Fruit fly (Drosophila melanogaster) whole organism, embryonic: ENCODE measurements around the gene melt.
A peak's percentile ranks its signal among the peaks of the same experiment; 100 is the strongest.

Experiments used
- B-H2 ChIP-seq: fragments of 200-800 bp; sonication (Bioruptor generic); optimal IDR thresholded peaks from 2 replicates; lab custom pipeline; 2018; ENCODE audit warnings: missing biosample characterization, mild to moderate bottlenecking, missing genetic modification characterization
- BEAF-32 ChIP-seq: fragments of 200-800 bp; sonication (Bioruptor generic); optimal IDR thresholded peaks from 3 replicates; lab custom pipeline; 2017; ENCODE audit warnings: missing biosample characterization, missing genetic modification characterization, mild to moderate bottlenecking, moderate library complexity, missing genetic modification reagents
- CG10209 ChIP-seq: fragments of 200-800 bp; sonication (Bioruptor generic); optimal IDR thresholded peaks from 3 replicates; lab custom pipeline; 2017; ENCODE audit warnings: missing biosample characterization, mild to moderate bottlenecking, missing genetic modification characterization, missing genetic modification reagents
- CG10366 ChIP-seq: fragments of 200-800 bp; sonication (Bioruptor generic); IDR thresholded peaks from 2 replicates; pipeline ENCODE4 v1.3.6; 2022; ENCODE audit warnings: missing biosample characterization, missing genetic modification characterization
- CG11723 ChIP-seq: fragments of 200-800 bp; sonication (Bioruptor generic); optimal IDR thresholded peaks from 2 replicates; lab custom pipeline; 2017; ENCODE audit warnings: missing biosample characterization, mild to moderate bottlenecking, missing genetic modification characterization
- CG12769 ChIP-seq: fragments of 200-800 bp; sonication (Bioruptor generic); optimal IDR thresholded peaks from 2 replicates; lab custom pipeline; 2019; ENCODE audit warnings: missing biosample characterization, mild to moderate bottlenecking, missing genetic modification characterization, moderate library complexity
- CG15514 ChIP-seq: fragments of 200-800 bp; sonication (Bioruptor generic); optimal IDR thresholded peaks from 3 replicates; lab custom pipeline; 2017; ENCODE audit warnings: missing biosample characterization, missing genetic modification characterization, mild to moderate bottlenecking, moderate library complexity, missing genetic modification reagents
- CG18476 ChIP-seq: fragments of 200-800 bp; sonication (Bioruptor generic); optimal IDR thresholded peaks from 2 replicates; lab custom pipeline; 2016; ENCODE audit warnings: missing biosample characterization, mild to moderate bottlenecking, missing genetic modification characterization
- CG30020 ChIP-seq: fragments of 200-800 bp; optimal IDR thresholded peaks from 2 replicates; lab custom pipeline; 2019; ENCODE audit warnings: missing biosample characterization, mild to moderate bottlenecking, missing genetic modification characterization, moderate library complexity
- CG30403 ChIP-seq: fragments of 200-800 bp; sonication (Bioruptor generic); optimal IDR thresholded peaks from 3 replicates; lab custom pipeline; 2016; ENCODE audit warnings: missing biosample characterization, missing genetic modification characterization
- CG34224 ChIP-seq: fragments of 200-800 bp; sonication (Bioruptor generic); IDR thresholded peaks from 3 replicates; pipeline ENCODE4 v1.3.6; 2022; ENCODE audit warnings: missing biosample characterization, missing genetic modification characterization; ENCODE audit not compliant: partially characterized antibody
- CG42726 ChIP-seq: fragments of 200-800 bp; sonication (Bioruptor generic); IDR thresholded peaks from 2 replicates; pipeline ENCODE4 v1.3.6; 2022; ENCODE audit warnings: missing biosample characterization, missing genetic modification characterization; ENCODE audit not compliant: partially characterized antibody
- CG4617 ChIP-seq: fragments of 200-800 bp; sonication (Bioruptor generic); optimal IDR thresholded peaks from 3 replicates; lab custom pipeline; 2016; ENCODE audit warnings: missing biosample characterization, missing genetic modification characterization, borderline replicate concordance
- CG5180 ChIP-seq: fragments of 200-800 bp; sonication (Bioruptor generic); optimal IDR thresholded peaks from 3 replicates; lab custom pipeline; 2017; ENCODE audit warnings: missing biosample characterization, missing genetic modification characterization, mild to moderate bottlenecking, moderate library complexity, missing genetic modification reagents
- CG5245 ChIP-seq: fragments of 200-800 bp; sonication (Bioruptor generic); optimal IDR thresholded peaks from 3 replicates; lab custom pipeline; 2016; ENCODE audit warnings: missing biosample characterization, missing genetic modification characterization
- CG6254 ChIP-seq: fragments of 200-800 bp; sonication (Bioruptor generic); optimal IDR thresholded peaks from 3 replicates; lab custom pipeline; 2017; ENCODE audit warnings: mild to moderate bottlenecking, missing biosample characterization, missing genetic modification reagents, missing genetic modification characterization
- CG6765 ChIP-seq: fragments of 200-800 bp; sonication (Bioruptor generic); optimal IDR thresholded peaks from 3 replicates; lab custom pipeline; 2017; ENCODE audit warnings: missing biosample characterization, mild to moderate bottlenecking, missing genetic modification characterization
- CG8924 ChIP-seq: fragments of 200-800 bp; optimal IDR thresholded peaks from 3 replicates; lab custom pipeline; 2019; ENCODE audit warnings: missing biosample characterization, mild to moderate bottlenecking, missing genetic modification characterization, moderate library complexity
- CoRest ChIP-seq: fragments of 200-800 bp; sonication (Bioruptor generic); optimal IDR thresholded peaks from 3 replicates; lab custom pipeline; 2018; ENCODE audit warnings: missing biosample characterization, mild to moderate bottlenecking, missing genetic modification characterization, moderate library complexity
- E2f2 ChIP-seq: fragments of 200-800 bp; sonication (Bioruptor generic); IDR thresholded peaks from 2 replicates; pipeline ENCODE4 v1.3.6; 2022; ENCODE audit warnings: missing biosample characterization, missing genetic modification characterization
- HLH4C ChIP-seq: fragments of 200-800 bp; sonication (Bioruptor generic); IDR thresholded peaks from 3 replicates; pipeline ENCODE4 v1.3.6; 2022; ENCODE audit warnings: missing biosample characterization, missing genetic modification characterization; ENCODE audit not compliant: partially characterized antibody
- Meics ChIP-seq: fragments of 200-800 bp; sonication (Bioruptor generic); optimal IDR thresholded peaks from 2 replicates; lab custom pipeline; 2017; ENCODE audit warnings: missing biosample characterization, mild to moderate bottlenecking, missing genetic modification characterization
- Nf-YB ChIP-seq: fragments of 200-800 bp; sonication (Bioruptor generic); optimal IDR thresholded peaks from 3 replicates; lab custom pipeline; 2019; ENCODE audit warnings: missing biosample characterization, mild to moderate bottlenecking, missing genetic modification characterization, moderate library complexity
- Nf-YC ChIP-seq: fragments of 200-800 bp; optimal IDR thresholded peaks from 3 replicates; lab custom pipeline; 2019; ENCODE audit warnings: missing biosample characterization, mild to moderate bottlenecking, missing genetic modification characterization, moderate library complexity
- Pdp1 ChIP-seq, 2 experiments: fragments of 200-800 bp; sonication (Bioruptor generic); optimal IDR thresholded peaks; 3 replicates each; lab custom pipeline; 2016; ENCODE audit warnings: missing biosample characterization in 2 of 2, missing genetic modification characterization in 2 of 2, mild to moderate bottlenecking in 1 of 2, moderate library complexity in 1 of 2
- Rfx ChIP-seq: fragments of 200-800 bp; sonication (Bioruptor generic); IDR thresholded peaks from 2 replicates; pipeline ENCODE4 v1.3.6; 2022; ENCODE audit warnings: missing biosample characterization, missing genetic modification characterization
- amos ChIP-seq: fragments of 200-800 bp; sonication (Bioruptor generic); IDR thresholded peaks from 2 replicates; pipeline ENCODE4 v1.3.6; 2022; ENCODE audit warnings: missing biosample characterization, missing genetic modification characterization; ENCODE audit not compliant: partially characterized antibody
- aop ChIP-seq: fragments of 200-800 bp; sonication (Bioruptor generic); IDR thresholded peaks from 2 replicates; pipeline ENCODE4 v1.3.6; 2022; ENCODE audit warnings: missing biosample characterization, missing genetic modification characterization
- ap ChIP-seq: fragments of 200-800 bp; sonication (Bioruptor generic); IDR thresholded peaks from 2 replicates; pipeline ENCODE4 v1.3.6; 2022; ENCODE audit warnings: missing biosample characterization, missing genetic modification characterization
- bcd ChIP-seq: fragments of 200-800 bp; sonication (Bioruptor generic); optimal IDR thresholded peaks from 2 replicates; lab custom pipeline; 2017; ENCODE audit warnings: missing biosample characterization, mild to moderate bottlenecking, missing genetic modification characterization
- bigmax ChIP-seq: fragments of 200-800 bp; sonication (Bioruptor generic); optimal IDR thresholded peaks from 2 replicates; lab custom pipeline; 2018; ENCODE audit warnings: missing biosample characterization, mild to moderate bottlenecking, missing genetic modification characterization
- bowl ChIP-seq: fragments of 200-800 bp; sonication (Bioruptor generic); IDR thresholded peaks from 2 replicates; pipeline ENCODE4 v1.3.6; 2022; ENCODE audit warnings: missing biosample characterization, missing genetic modification characterization
- bsh ChIP-seq, 2 experiments: fragments of 200-800 bp; sonication (Bioruptor generic); optimal IDR thresholded peaks; 2 replicates each; lab custom pipeline; 2017 to 2018; ENCODE audit warnings: mild to moderate bottlenecking in 2 of 2, missing biosample characterization in 2 of 2, missing genetic modification characterization in 2 of 2, moderate library complexity in 1 of 2
- cad ChIP-seq: fragments of >200 bp; optimal IDR thresholded peaks from 2 replicates; lab custom pipeline; 2017; ENCODE audit warnings: missing biosample characterization, missing genetic modification characterization
- chn ChIP-seq: fragments of 200-800 bp; sonication (Bioruptor generic); optimal IDR thresholded peaks from 2 replicates; lab custom pipeline; 2016; ENCODE audit warnings: missing biosample characterization, missing genetic modification characterization
- ci ChIP-seq: fragments of 200-800 bp; sonication (Bioruptor generic); IDR thresholded peaks from 3 replicates; pipeline ENCODE4 v1.3.6; 2022; ENCODE audit warnings: missing biosample characterization, missing genetic modification characterization
- da ChIP-seq: fragments of 200-800 bp; sonication (Bioruptor generic); optimal IDR thresholded peaks from 2 replicates; lab custom pipeline; 2016; ENCODE audit warnings: missing biosample characterization, missing genetic modification characterization
- danr ChIP-seq: fragments of 200-800 bp; sonication (Bioruptor generic); IDR thresholded peaks from 2 replicates; pipeline ENCODE4 v1.3.6; 2022; ENCODE audit warnings: missing biosample characterization, missing genetic modification characterization
- emc ChIP-seq: fragments of 200-800 bp; sonication (Bioruptor generic); optimal IDR thresholded peaks from 2 replicates; lab custom pipeline; 2016; ENCODE audit warnings: missing biosample characterization, missing genetic modification characterization
- gfzf ChIP-seq: fragments of 200-800 bp; sonication (Bioruptor generic); optimal IDR thresholded peaks from 2 replicates; lab custom pipeline; 2016; ENCODE audit warnings: missing biosample characterization, mild to moderate bottlenecking, missing genetic modification characterization, moderate library complexity
- ham ChIP-seq: fragments of 200-800 bp; sonication (Bioruptor generic); IDR thresholded peaks from 2 replicates; pipeline ENCODE4 v1.3.6; 2022; ENCODE audit warnings: missing biosample characterization, missing genetic modification characterization
- her ChIP-seq: fragments of 200-800 bp; sonication (Bioruptor generic); optimal IDR thresholded peaks from 2 replicates; lab custom pipeline; 2016; ENCODE audit warnings: missing biosample characterization, missing genetic modification characterization
- klu ChIP-seq: fragments of 200-800 bp; sonication (Bioruptor generic); IDR thresholded peaks from 2 replicates; pipeline ENCODE4 v1.3.6; 2022; ENCODE audit warnings: missing biosample characterization, missing genetic modification characterization
- lov ChIP-seq, 2 experiments: fragments of 200-800 bp in 1 of 2; fragments of >200 bp in 1 of 2; sonication (Bioruptor generic) in 1 of 2; IDR thresholded peaks in 1 of 2; optimal IDR thresholded peaks in 1 of 2; 2 replicates in 1 of 2; 3 replicates in 1 of 2; pipeline versions ENCODE4 v1.3.6 to Lab custom; 2017 to 2022; ENCODE audit warnings: missing biosample characterization in 1 of 2, missing genetic modification characterization in 1 of 2
- maf-S ChIP-seq: fragments of 200-800 bp; sonication (Bioruptor generic); optimal IDR thresholded peaks from 2 replicates; lab custom pipeline; 2016; ENCODE audit warnings: missing biosample characterization, missing genetic modification characterization
- mirr ChIP-seq: fragments of 200-800 bp; sonication (Bioruptor generic); optimal IDR thresholded peaks from 3 replicates; lab custom pipeline; 2018; ENCODE audit warnings: missing biosample characterization, mild to moderate bottlenecking, missing genetic modification characterization
- pnt ChIP-seq: fragments of 200-800 bp; sonication (Bioruptor generic); optimal IDR thresholded peaks from 3 replicates; lab custom pipeline; 2016; ENCODE audit warnings: missing biosample characterization, missing genetic modification characterization
- schlank ChIP-seq: fragments of 200-800 bp; sonication (Bioruptor generic); optimal IDR thresholded peaks from 2 replicates; lab custom pipeline; 2018; ENCODE audit warnings: missing biosample characterization, mild to moderate bottlenecking, missing genetic modification characterization
- vnd ChIP-seq: fragments of 200-800 bp; sonication (Bioruptor generic); IDR thresholded peaks from 3 replicates; pipeline ENCODE4 v1.3.6; 2022; ENCODE audit warnings: missing biosample characterization, missing genetic modification characterization; ENCODE audit not compliant: partially characterized antibody

The melt gene

dm6 chr3L:7090764-7091163 lies 43.6 kb upstream of the melt start (continued):
- peak; percentile 53 for TF ChIP-seq CoRest
- no peak for TF ChIP-seq mirr (GFP tag; lab: Kevin White, UChicago)
- TF ChIP-seq bcd = peak; percentile 46
- TF ChIP-seq amos (GFP tag; lab: Robert Waterston, UW) = no peak
- TF ChIP-seq CG10209 = peak; percentile 32
- TF ChIP-seq aop (GFP tag; lab: Robert Waterston, UW) = no peak
- no peak for TF ChIP-seq schlank (tag; lab: Kevin White, UChicago)
- TF ChIP-seq CG5180 (GFP tag; lab: Kevin White, UChicago) = peak; percentile 61
- TF ChIP-seq CG11723 (GFP tag; lab: Kevin White, UChicago) = no peak
- peak; percentile 84; the same call in 2 of the 3 replicates for TF ChIP-seq ci (GFP tag; lab: Robert Waterston, UW)
- TF ChIP-seq CG30020 (tag; lab: Kevin White, UChicago) = no peak
- TF ChIP-seq Meics (GFP tag; lab: Kevin White, UChicago) = peak; percentile 69
- TF ChIP-seq cad (GFP tag; lab: Kevin White, UChicago) = no peak
- TF ChIP-seq chn = peak; percentile 23
- TF ChIP-seq danr = 0 out of 2 replicates have a peak, but pooled peaks have one; percentile 26
- peak; percentile 34; the same call in 1 of the 2 replicates for TF ChIP-seq E2f2 (GFP tag; lab: Robert Waterston, UW)
- TF ChIP-seq CG4617 = no peak
- TF ChIP-seq emc (GFP tag; lab: Kevin White, UChicago) = no peak
- peak; percentile 47 to 71 for TF ChIP-seq Pdp1 (GFP tag; optimal IDR thresholded peaks at IDR 0.05; lab: Kevin White, UChicago)
- TF ChIP-seq CG5245 (GFP tag; lab: Kevin White, UChicago) = peak; percentile 60
- TF ChIP-seq da (GFP tag; lab: Kevin White, UChicago) = no peak
- TF ChIP-seq CG8924 = peak; percentile 39
- no peak for TF ChIP-seq CG6254 (GFP tag; lab: Kevin White, UChicago)
- no peak for TF ChIP-seq BEAF-32
- TF ChIP-seq bowl (GFP tag; lab: Robert Waterston, UW) = no peak
- TF ChIP-seq HLH4C (GFP tag; lab: Robert Waterston, UW) = no peak
- no peak for TF ChIP-seq CG42726 (GFP tag; lab: Robert Waterston, UW)
- no peak for TF ChIP-seq vnd (GFP tag; lab: Robert Waterston, UW)
- peak; percentile 58 for TF ChIP-seq CG10366 (GFP tag; lab: Robert Waterston, UW)
- peak; percentile 30 for TF ChIP-seq CG15514 (GFP tag; lab: Kevin White, UChicago)
- TF ChIP-seq lov (optimal IDR thresholded peaks at IDR 0.05; lab: Kevin White, UChicago) = no peak
- 0 out of 3 replicates have a peak, but pooled peaks have one; percentile 29 for TF ChIP-seq lov (GFP tag; IDR thresholded peaks at IDR 0.05; lab: Robert Waterston, UW)
- peak; percentile 44 for TF ChIP-seq pnt (GFP tag; lab: Kevin White, UChicago)
- TF ChIP-seq Rfx (GFP tag; lab: Robert Waterston, UW) = peak; percentile 71
- TF ChIP-seq CG18476 (GFP tag; lab: Kevin White, UChicago) = peak; percentile 34
- peak; percentile 57 for TF ChIP-seq Nf-YC
- TF ChIP-seq CG30403 (GFP tag; lab: Kevin White, UChicago) = peak; percentile 60
- TF ChIP-seq B-H2 (GFP tag; lab: Kevin White, UChicago) = no peak
- TF ChIP-seq CG34224 = no peak
- no peak for TF ChIP-seq gfzf (GFP tag; lab: Kevin White, UChicago)
- peak; percentile 60 for TF ChIP-seq ap (GFP tag; lab: Robert Waterston, UW)
- no peak for TF ChIP-seq Nf-YB
- peak in 1 of 2 experiments; percentile 43 for TF ChIP-seq bsh (GFP tag; optimal IDR thresholded peaks at IDR 0.05; lab: Kevin White, UChicago)
- peak; percentile 37; the same call in 1 of the 2 replicates for TF ChIP-seq klu (GFP tag; lab: Robert Waterston, UW)
- TF ChIP-seq maf-S = no peak
- TF ChIP-seq her (GFP tag; lab: Kevin White, UChicago) = peak; percentile 24
- TF ChIP-seq CG6765 (GFP tag; lab: Kevin White, UChicago) = no peak
- no peak for TF ChIP-seq ham (GFP tag; lab: Robert Waterston, UW)
- TF ChIP-seq bigmax = no peak
- peak; percentile 50 for TF ChIP-seq CG12769
